Worm (Caenorhabditis elegans): ENCODE measurements around the gene kcnl-4.

ce11 chrV:14493665-14494064, 37.2 kb upstream of the kcnl-4 start:
- TF ChIP-seq ztf-4 (tag; optimal IDR thresholded peaks at IDR 0.05) (no peak), nhr-11 (tag; optimal IDR thresholded peaks at IDR 0.05) (no peak), fos-1 (tag; optimal IDR thresholded peaks at IDR 0.05) (no peak), dmd-4 (tag; optimal IDR thresholded peaks at IDR 0.05) (no peak), lsy-2 (tag; optimal IDR thresholded peaks at IDR 0.05) (no peak), elt-3 (tag; optimal IDR thresholded peaks at IDR 0.05) (no peak), lin-13 (GFP tag; optimal IDR thresholded peaks at IDR 0.05) (no peak), aly-2 (tag; optimal IDR thresholded peaks at IDR 0.05) (no peak), ama-1 (optimal IDR thresholded peaks at IDR 0.05) (no peak), nhr-77 (tag; optimal IDR thresholded peaks at IDR 0.05) (no peak), nhr-129 (tag; optimal IDR thresholded peaks at IDR 0.05) (no peak), R02D3.7 (tag; optimal IDR thresholded peaks at IDR 0.05) (no peak)
